Worm (Caenorhabditis elegans) whole organism, late embryonic: ENCODE data around the gene srbc-40.

Experiments
- K02D7.2 ChIP-seq: sonication (generic microtip); optimal IDR thresholded peaks from 2 replicates; lab custom pipeline; 2017; ENCODE audit warnings: mild to moderate bottlenecking, missing genetic modification characterization, missing compliant biosample characterization
- ama-1 ChIP-seq: fragments of 150-350 bp; optimal IDR thresholded peaks from 2 replicates; lab custom pipeline; 2014
- ceh-48 ChIP-seq: sonication (generic microtip); optimal IDR thresholded peaks from 2 replicates; lab custom pipeline; 2016; ENCODE audit warnings: missing genetic modification characterization, inconsistent platforms, missing compliant biosample characterization
- elt-4 ChIP-seq: sonication (generic microtip); optimal IDR thresholded peaks from 2 replicates; lab custom pipeline; 2016; ENCODE audit warnings: missing genetic modification characterization, missing compliant biosample characterization
- ets-4 ChIP-seq: sonication (generic microtip); optimal IDR thresholded peaks from 2 replicates; lab custom pipeline; 2016; ENCODE audit warnings: missing genetic modification characterization, missing compliant biosample characterization
- lin-11 ChIP-seq: fragments of 200-800 bp; sonication (Bioruptor generic); optimal IDR thresholded peaks from 2 replicates; lab custom pipeline; 2018; ENCODE audit warnings: mild to moderate bottlenecking, missing genetic modification characterization, missing compliant biosample characterization
- nfya-1 ChIP-seq: sonication (generic microtip); optimal IDR thresholded peaks from 2 replicates; lab custom pipeline; 2017; ENCODE audit warnings: missing genetic modification characterization, mild to moderate bottlenecking, missing compliant biosample characterization, antibody characterized with exemption, moderate library complexity
- nhr-11 ChIP-seq: fragments of 150-350 bp; optimal IDR thresholded peaks from 2 replicates; lab custom pipeline; 2014; ENCODE audit warnings: missing biosample characterization, missing genetic modification characterization
- pha-4 ChIP-seq: fragments of 150-350 bp; optimal IDR thresholded peaks from 2 replicates; lab custom pipeline; 2018; ENCODE audit warnings: missing biosample characterization, missing genetic modification reagents, missing genetic modification characterization
- pqm-1 ChIP-seq: sonication (generic microtip); optimal IDR thresholded peaks from 2 replicates; lab custom pipeline; 2016; ENCODE audit warnings: missing genetic modification characterization, missing compliant biosample characterization
- ref-2 ChIP-seq: sonication (generic microtip); optimal IDR thresholded peaks from 2 replicates; lab custom pipeline; 2016; ENCODE audit warnings: missing genetic modification characterization, missing compliant biosample characterization
- sox-2 ChIP-seq: fragments of 200-800 bp; sonication (Bioruptor generic); IDR thresholded peaks from 2 replicates; pipeline ENCODE4 v1.3.6; 2022; ENCODE audit warnings: missing genetic modification reagents, missing genetic modification characterization, missing compliant biosample characterization
- tbx-2 ChIP-seq: sonication (generic microtip); optimal IDR thresholded peaks from 2 replicates; lab custom pipeline; 2016; ENCODE audit warnings: missing genetic modification characterization, missing compliant biosample characterization

- TF ChIP-seq pha-4: no peak
- TF ChIP-seq ceh-48: no peak
- TF ChIP-seq tbx-2 (tag; lab: Kevin White, UChicago): no peak
- no peak for TF ChIP-seq elt-4
- no peak for TF ChIP-seq nfya-1
- TF ChIP-seq nhr-11 (tag; lab: Kevin White, UChicago): no peak
- TF ChIP-seq lin-11 (tag; lab: Kevin White, UChicago): no peak
- TF ChIP-seq sox-2: no peak
- no peak for TF ChIP-seq ets-4
- no peak for TF ChIP-seq ama-1
- no peak for TF ChIP-seq K02D7.2 (tag; lab: Kevin White, UChicago)
- no peak for TF ChIP-seq ref-2 (tag; lab: Kevin White, UChicago)
- TF ChIP-seq pqm-1 (tag; lab: Kevin White, UChicago): no peak
Measured at ce11 chrV:695914-696313, 23.7 kb downstream of the srbc-40 start, which contains the start of gene srj-52.
